Fruit fly (Drosophila melanogaster) whole organism, embryonic: Measurements from ENCODE around the gene CG17108.

Source experiments
- Atf6 ChIP-seq: fragments of 200-800 bp; sonication (Bioruptor generic); IDR thresholded peaks from 2 replicates; pipeline ENCODE4 v1.3.6; 2022; ENCODE audit warnings: missing biosample characterization, missing genetic modification characterization
- CG10267 ChIP-seq: fragments of 200-800 bp; sonication (Bioruptor generic); optimal IDR thresholded peaks from 2 replicates; lab custom pipeline; 2018; ENCODE audit warnings: missing biosample characterization, mild to moderate bottlenecking, missing genetic modification characterization, moderate library complexity
- CG11560 ChIP-seq: fragments of 200-800 bp; sonication (Bioruptor generic); IDR thresholded peaks from 3 replicates; pipeline ENCODE4 v1.3.6; 2022; ENCODE audit warnings: missing biosample characterization, missing genetic modification characterization
- CG13287 ChIP-seq: fragments of 200-800 bp; sonication (Bioruptor generic); IDR thresholded peaks from 2 replicates; pipeline ENCODE4 v1.3.6; 2022; ENCODE audit warnings: missing biosample characterization, missing genetic modification characterization; ENCODE audit not compliant: partially characterized antibody
- CG14710 ChIP-seq: fragments of 200-800 bp; sonication (Bioruptor generic); optimal IDR thresholded peaks from 3 replicates; lab custom pipeline; 2019; ENCODE audit warnings: missing biosample characterization, mild to moderate bottlenecking, missing genetic modification characterization, moderate library complexity
- CG1602 ChIP-seq: fragments of 200-800 bp; sonication (Bioruptor generic); optimal IDR thresholded peaks from 3 replicates; lab custom pipeline; 2016; ENCODE audit warnings: missing biosample characterization, missing genetic modification characterization
- CG16813 ChIP-seq: fragments of 200-800 bp; sonication (Bioruptor generic); IDR thresholded peaks from 3 replicates; pipeline ENCODE4 v1.3.6; 2022; ENCODE audit warnings: missing biosample characterization, missing genetic modification characterization; ENCODE audit not compliant: partially characterized antibody
- CG2116 ChIP-seq: fragments of 200-800 bp; sonication (Bioruptor generic); optimal IDR thresholded peaks from 3 replicates; lab custom pipeline; 2018; ENCODE audit warnings: missing biosample characterization, mild to moderate bottlenecking, missing genetic modification characterization
- CG2129 ChIP-seq: fragments of 200-800 bp; sonication (Bioruptor generic); IDR thresholded peaks from 2 replicates; pipeline ENCODE4 v1.3.6; 2022; ENCODE audit warnings: missing biosample characterization, missing genetic modification characterization; ENCODE audit not compliant: partially characterized antibody
- CG2712 ChIP-seq: fragments of 200-800 bp; optimal IDR thresholded peaks from 3 replicates; lab custom pipeline; 2019; ENCODE audit warnings: missing biosample characterization, mild to moderate bottlenecking, missing genetic modification characterization, moderate library complexity
- CG30020 ChIP-seq: fragments of 200-800 bp; optimal IDR thresholded peaks from 2 replicates; lab custom pipeline; 2019; ENCODE audit warnings: missing biosample characterization, mild to moderate bottlenecking, missing genetic modification characterization, moderate library complexity
- CG31388 ChIP-seq: fragments of 200-800 bp; sonication (Bioruptor generic); optimal IDR thresholded peaks from 2 replicates; lab custom pipeline; 2016; ENCODE audit warnings: missing biosample characterization, missing genetic modification characterization
- CG3163 ChIP-seq: fragments of 200-800 bp; sonication (Bioruptor generic); optimal IDR thresholded peaks from 3 replicates; lab custom pipeline; 2016; ENCODE audit warnings: missing biosample characterization, missing genetic modification characterization
- CG34224 ChIP-seq: fragments of 200-800 bp; sonication (Bioruptor generic); IDR thresholded peaks from 3 replicates; pipeline ENCODE4 v1.3.6; 2022; ENCODE audit warnings: missing biosample characterization, missing genetic modification characterization; ENCODE audit not compliant: partially characterized antibody
- CG34376 ChIP-seq: fragments of 200-800 bp; sonication (Bioruptor generic); optimal IDR thresholded peaks from 2 replicates; lab custom pipeline; 2018; ENCODE audit warnings: missing biosample characterization, mild to moderate bottlenecking, missing genetic modification characterization
- CG4424 ChIP-seq: fragments of 200-800 bp; sonication (Bioruptor generic); optimal IDR thresholded peaks from 3 replicates; lab custom pipeline; 2016; ENCODE audit warnings: missing biosample characterization, missing genetic modification characterization
- CG4617 ChIP-seq: fragments of 200-800 bp; sonication (Bioruptor generic); optimal IDR thresholded peaks from 3 replicates; lab custom pipeline; 2016; ENCODE audit warnings: missing biosample characterization, missing genetic modification characterization, borderline replicate concordance
- CG5245 ChIP-seq: fragments of 200-800 bp; sonication (Bioruptor generic); optimal IDR thresholded peaks from 3 replicates; lab custom pipeline; 2016; ENCODE audit warnings: missing biosample characterization, missing genetic modification characterization
- CG6791 ChIP-seq: fragments of 200-800 bp; sonication (Bioruptor generic); IDR thresholded peaks from 3 replicates; pipeline ENCODE4 v1.3.6; 2022; ENCODE audit warnings: missing biosample characterization, missing genetic modification characterization; ENCODE audit not compliant: partially characterized antibody
- CG6854 ChIP-seq: fragments of 200-800 bp; sonication (Bioruptor generic); optimal IDR thresholded peaks from 3 replicates; lab custom pipeline; 2017; ENCODE audit warnings: missing biosample characterization, mild to moderate bottlenecking, missing genetic modification characterization
- Doc3 ChIP-seq: fragments of 200-800 bp; sonication (Bioruptor generic); IDR thresholded peaks from 3 replicates; pipeline ENCODE4 v1.3.6; 2022; ENCODE audit warnings: missing biosample characterization, missing genetic modification characterization; ENCODE audit not compliant: partially characterized antibody
- Hey ChIP-seq: fragments of 200-800 bp; sonication (Bioruptor generic); optimal IDR thresholded peaks from 3 replicates; lab custom pipeline; 2018; ENCODE audit warnings: missing biosample characterization, mild to moderate bottlenecking, missing genetic modification characterization
- HmgZ ChIP-seq: fragments of 200-800 bp; sonication (Bioruptor generic); optimal IDR thresholded peaks from 2 replicates; lab custom pipeline; 2018; ENCODE audit warnings: missing biosample characterization, mild to moderate bottlenecking, missing genetic modification characterization
- Hr51 ChIP-seq, 2 experiments: fragments of 200-800 bp; sonication (Bioruptor generic); optimal IDR thresholded peaks; 2 replicates in 1 of 2; 3 replicates in 1 of 2; lab custom pipeline; 2016 to 2018; ENCODE audit warnings: missing biosample characterization in 2 of 2, missing genetic modification characterization in 2 of 2, mild to moderate bottlenecking in 1 of 2, moderate library complexity in 1 of 2
- Opbp ChIP-seq: fragments of 200-800 bp; sonication (Bioruptor generic); IDR thresholded peaks from 3 replicates; pipeline ENCODE4 v1.3.6; 2022; ENCODE audit warnings: missing biosample characterization, missing genetic modification characterization; ENCODE audit not compliant: partially characterized antibody
- Optix ChIP-seq: fragments of 200-800 bp; sonication (Bioruptor generic); IDR thresholded peaks from 3 replicates; pipeline ENCODE4 v1.3.6; 2022; ENCODE audit warnings: missing biosample characterization, missing genetic modification characterization
- Pdp1 ChIP-seq, 2 experiments: fragments of 200-800 bp; sonication (Bioruptor generic); optimal IDR thresholded peaks; 3 replicates each; lab custom pipeline; 2016; ENCODE audit warnings: missing biosample characterization in 2 of 2, missing genetic modification characterization in 2 of 2, mild to moderate bottlenecking in 1 of 2, moderate library complexity in 1 of 2
- Poxn ChIP-seq: fragments of 200-800 bp; sonication (Bioruptor generic); IDR thresholded peaks from 2 replicates; pipeline ENCODE4 v1.3.6; 2022; ENCODE audit warnings: missing biosample characterization, missing genetic modification characterization
- Scr ChIP-seq: fragments of 200-800 bp; sonication (Bioruptor generic); IDR thresholded peaks from 2 replicates; pipeline ENCODE4 v1.3.6; 2022; ENCODE audit warnings: missing biosample characterization, missing genetic modification characterization; ENCODE audit not compliant: partially characterized antibody
- Sry-δ ChIP-seq: fragments of 200-800 bp; sonication (Bioruptor generic); optimal IDR thresholded peaks from 2 replicates; lab custom pipeline; 2016; ENCODE audit warnings: missing biosample characterization, missing genetic modification characterization
- YL-1 ChIP-seq: fragments of 200-800 bp; sonication (Bioruptor generic); optimal IDR thresholded peaks from 3 replicates; lab custom pipeline; 2017; ENCODE audit warnings: missing biosample characterization, mild to moderate bottlenecking, missing genetic modification characterization
- croc ChIP-seq: fragments of 200-800 bp; sonication (Bioruptor generic); conservative IDR thresholded peaks from 3 replicates; pipeline ENCODE4 v1.3.6; 2022; ENCODE audit warnings: missing biosample characterization, missing genetic modification characterization
- da ChIP-seq: fragments of 200-800 bp; sonication (Bioruptor generic); optimal IDR thresholded peaks from 2 replicates; lab custom pipeline; 2016; ENCODE audit warnings: missing biosample characterization, missing genetic modification characterization
- eyg ChIP-seq: fragments of 200-800 bp; sonication (Bioruptor generic); optimal IDR thresholded peaks from 3 replicates; lab custom pipeline; 2016; ENCODE audit warnings: missing biosample characterization, missing genetic modification characterization
- fd102C ChIP-seq: fragments of 200-800 bp; sonication (Bioruptor generic); optimal IDR thresholded peaks from 2 replicates; lab custom pipeline; 2018; ENCODE audit warnings: missing biosample characterization, mild to moderate bottlenecking, missing genetic modification characterization, moderate library complexity
- gfzf ChIP-seq: fragments of 200-800 bp; sonication (Bioruptor generic); optimal IDR thresholded peaks from 2 replicates; lab custom pipeline; 2016; ENCODE audit warnings: missing biosample characterization, mild to moderate bottlenecking, missing genetic modification characterization, moderate library complexity
- gsb ChIP-seq: fragments of 200-800 bp; sonication (Bioruptor generic); IDR thresholded peaks from 2 replicates; pipeline ENCODE4 v1.3.6; 2022; ENCODE audit warnings: missing biosample characterization, missing genetic modification characterization
- hbn ChIP-seq: fragments of 200-800 bp; sonication (Bioruptor generic); IDR thresholded peaks from 2 replicates; pipeline ENCODE4 v1.3.6; 2022; ENCODE audit warnings: missing biosample characterization, missing genetic modification characterization; ENCODE audit not compliant: partially characterized antibody
- her ChIP-seq: fragments of 200-800 bp; sonication (Bioruptor generic); optimal IDR thresholded peaks from 2 replicates; lab custom pipeline; 2016; ENCODE audit warnings: missing biosample characterization, missing genetic modification characterization
- peb ChIP-seq: fragments of 200-800 bp; sonication (Bioruptor generic); IDR thresholded peaks from 2 replicates; pipeline ENCODE4 v1.3.6; 2022; ENCODE audit warnings: missing biosample characterization, missing genetic modification characterization
- phol ChIP-seq: fragments of 200-800 bp; sonication (Bioruptor generic); optimal IDR thresholded peaks from 3 replicates; lab custom pipeline; 2018; ENCODE audit warnings: missing biosample characterization, mild to moderate bottlenecking, missing genetic modification characterization, moderate library complexity
- pros ChIP-seq: fragments of 200-800 bp; sonication (Bioruptor generic); optimal IDR thresholded peaks from 3 replicates; lab custom pipeline; 2019; ENCODE audit warnings: missing biosample characterization, mild to moderate bottlenecking, missing genetic modification characterization, moderate library complexity
- pzg ChIP-seq: fragments of 200-800 bp; sonication (Bioruptor generic); optimal IDR thresholded peaks from 3 replicates; lab custom pipeline; 2018; ENCODE audit warnings: missing biosample characterization, mild to moderate bottlenecking, missing genetic modification characterization, moderate library complexity
- sens ChIP-seq: fragments of 200-800 bp; sonication (Bioruptor generic); peaks from one replicate; lab custom pipeline; 2016; ENCODE audit warnings: missing biosample characterization, missing genetic modification characterization
- sna ChIP-seq: fragments of 200-800 bp; sonication (Bioruptor generic); IDR thresholded peaks from 2 replicates; pipeline ENCODE4 v1.3.6; 2022; ENCODE audit warnings: missing biosample characterization, missing genetic modification characterization; ENCODE audit not compliant: partially characterized antibody
- tll ChIP-seq, 2 experiments: fragments of 200-800 bp in 1 of 2; fragments of >200 bp in 1 of 2; sonication (Bioruptor generic) in 1 of 2; optimal IDR thresholded peaks; 2 replicates each; lab custom pipeline; 2017 to 2019; ENCODE audit warnings: missing biosample characterization in 2 of 2, missing genetic modification characterization in 2 of 2, mild to moderate bottlenecking in 1 of 2, moderate library complexity in 1 of 2
- toy ChIP-seq: fragments of 200-800 bp; sonication (Bioruptor generic); IDR thresholded peaks from 2 replicates; pipeline ENCODE4 v1.3.6; 2022; ENCODE audit warnings: missing biosample characterization, missing genetic modification characterization
- vnd ChIP-seq: fragments of 200-800 bp; sonication (Bioruptor generic); IDR thresholded peaks from 3 replicates; pipeline ENCODE4 v1.3.6; 2022; ENCODE audit warnings: missing biosample characterization, missing genetic modification characterization; ENCODE audit not compliant: partially characterized antibody
- zen2 ChIP-seq: fragments of 200-800 bp; sonication (Bioruptor generic); IDR thresholded peaks from 3 replicates; pipeline ENCODE4 v1.3.6; 2022; ENCODE audit warnings: missing biosample characterization, missing genetic modification characterization; ENCODE audit not compliant: partially characterized antibody

The CG17108 gene

dm6 chr2L:10728751-10729150 is 34.8 kb upstream of the CG17108 start, which contains the start of gene CG6443 (continued):
- TF ChIP-seq Pdp1 (GFP tag; optimal IDR thresholded peaks at IDR 0.05; lab: Kevin White, UChicago) (peak in 1 of 2 experiments; percentile 12), CG16813 (GFP tag; lab: Robert Waterston, UW) (peak; percentile 74), CG13287 (peak; percentile 90), Opbp (GFP tag; lab: Robert Waterston, UW) (peak; percentile 75; the same call in 2 of the 3 replicates), Hr51 (GFP tag; optimal IDR thresholded peaks at IDR 0.05; lab: Kevin White, UChicago) (no peak), sna (GFP tag; lab: Robert Waterston, UW) (peak; percentile 88), CG34224 (GFP tag; lab: Robert Waterston, UW) (peak; percentile 87), da (GFP tag; lab: Kevin White, UChicago) (no peak), CG4617 (GFP tag; lab: Kevin White, UChicago) (peak; percentile 11), CG2116 (GFP tag; lab: Kevin White, UChicago) (peak; percentile 73), pros (no peak), zen2 (GFP tag; lab: Robert Waterston, UW) (peak; percentile 8; the same call in 1 of the 3 replicates), pzg (GFP tag; lab: Kevin White, UChicago) (peak; percentile 73), CG4424 (GFP tag; lab: Kevin White, UChicago) (no peak), croc (GFP tag; lab: Robert Waterston, UW) (no peak), hbn (GFP tag; lab: Robert Waterston, UW) (peak; percentile 80), CG30020 (peak; percentile 38), Optix (GFP tag; lab: Robert Waterston, UW) (no peak), toy (no peak), tll (GFP tag; optimal IDR thresholded peaks at IDR 0.05; lab: Kevin White, UChicago) (no peak), CG6854 (GFP tag; lab: Kevin White, UChicago) (no peak), fd102C (no peak), CG31388 (GFP tag; lab: Kevin White, UChicago) (no peak), CG34376 (no peak), CG10267 (tag; lab: Kevin White, UChicago) (peak; percentile 20), phol (tag; lab: Kevin White, UChicago) (peak; percentile 9), CG5245 (GFP tag; lab: Kevin White, UChicago) (no peak), peb (GFP tag; lab: Robert Waterston, UW) (no peak), YL-1 (GFP tag; lab: Kevin White, UChicago) (peak; percentile 3), CG1602 (GFP tag; lab: Kevin White, UChicago) (no peak), Poxn (GFP tag; lab: Robert Waterston, UW) (no peak), Doc3 (peak; percentile 81), Scr (GFP tag; lab: Robert Waterston, UW) (peak; percentile 76), CG2129 (GFP tag; lab: Robert Waterston, UW) (peak; percentile 39; the same call in 1 of the 2 replicates), CG2712 (tag; lab: Kevin White, UChicago) (peak; percentile 40), sens (GFP tag; lab: Kevin White, UChicago) (peak; percentile 63), CG3163 (GFP tag; lab: Kevin White, UChicago) (no peak), CG6791 (GFP tag; lab: Robert Waterston, UW) (peak; percentile 74), her (no peak), gfzf (GFP tag; lab: Kevin White, UChicago) (peak; percentile 15), Sry-δ (GFP tag; lab: Kevin White, UChicago) (peak; percentile 90), gsb (GFP tag; lab: Robert Waterston, UW) (no peak), eyg (no peak), CG11560 (tag; lab: Robert Waterston, UW) (peak; percentile 97), Atf6 (no peak), CG14710 (tag; lab: Kevin White, UChicago) (peak; percentile 19), HmgZ (tag; lab: Kevin White, UChicago) (peak; percentile 1), Hey (tag; lab: Kevin White, UChicago) (no peak), vnd (GFP tag; lab: Robert Waterston, UW) (peak; percentile 58; the same call in 1 of the 3 replicates)
